Fruit fly (Drosophila melanogaster) whole organism, embryonic: ENCODE measurements around the gene Dif.

ENCODE experiments used
- CG12236 ChIP-seq: fragments of 200-800 bp; sonication (Bioruptor generic); optimal IDR thresholded peaks from 2 replicates; lab custom pipeline; 2016; ENCODE audit warnings: missing biosample characterization, missing genetic modification characterization
- CG18476 ChIP-seq: fragments of 200-800 bp; sonication (Bioruptor generic); optimal IDR thresholded peaks from 2 replicates; lab custom pipeline; 2016; ENCODE audit warnings: missing biosample characterization, mild to moderate bottlenecking, missing genetic modification characterization
- Ravus ChIP-seq: fragments of 200-800 bp; sonication (Bioruptor generic); IDR thresholded peaks from 2 replicates; pipeline ENCODE4 v1.3.6; 2022; ENCODE audit warnings: missing biosample characterization, missing genetic modification characterization
- cato ChIP-seq: fragments of 200-800 bp; sonication (Bioruptor generic); optimal IDR thresholded peaks from 2 replicates; lab custom pipeline; 2016; ENCODE audit warnings: missing biosample characterization, missing genetic modification characterization, borderline replicate concordance
- sim ChIP-seq: fragments of 200-800 bp; sonication (Bioruptor generic); IDR thresholded peaks from 2 replicates; pipeline ENCODE4 v1.3.6; 2022; ENCODE audit warnings: missing biosample characterization, missing genetic modification characterization

dm6 chr2L:17430602-17431358, 2.2 kb downstream of the Dif start:
- TF ChIP-seq Ravus: no peak
- no peak for TF ChIP-seq cato
- no peak for TF ChIP-seq CG18476 (GFP tag; lab: Kevin White, UChicago)
- TF ChIP-seq CG12236 (GFP tag; lab: Kevin White, UChicago): no peak
- TF ChIP-seq sim: no peak
